Fruit fly (Drosophila melanogaster) whole organism, pupa: ENCODE results near the gene ApepP.

Source experiments
- CG10348 ChIP-seq: fragments of 200-800 bp; sonication (Bioruptor generic); IDR thresholded peaks from 2 replicates; pipeline ENCODE4 v1.3.6; 2022; ENCODE audit warnings: missing biosample characterization, missing genetic modification characterization
- CG12605 ChIP-seq: fragments of 200-800 bp; sonication (Bioruptor generic); IDR thresholded peaks from 2 replicates; pipeline ENCODE4 v1.3.6; 2022; ENCODE audit warnings: missing biosample characterization, missing genetic modification characterization
- CG13204 ChIP-seq: fragments of 200-800 bp; sonication (Bioruptor generic); optimal IDR thresholded peaks from 2 replicates; lab custom pipeline; 2018; ENCODE audit warnings: missing biosample characterization, mild to moderate bottlenecking, missing genetic modification characterization, moderate library complexity
- CG14655 ChIP-seq: fragments of 200-800 bp; sonication (Bioruptor generic); optimal IDR thresholded peaks from 3 replicates; lab custom pipeline; 2017; ENCODE audit warnings: mild to moderate bottlenecking, missing biosample characterization, missing genetic modification reagents, missing genetic modification characterization
- CG15710 ChIP-seq: fragments of 200-800 bp; sonication (Bioruptor generic); optimal IDR thresholded peaks from 2 replicates; lab custom pipeline; 2018; ENCODE audit warnings: missing biosample characterization, mild to moderate bottlenecking, missing genetic modification characterization, moderate library complexity
- CG17806 ChIP-seq: fragments of 200-800 bp; sonication (Bioruptor generic); optimal IDR thresholded peaks from 2 replicates; lab custom pipeline; 2018; ENCODE audit warnings: missing biosample characterization, mild to moderate bottlenecking, missing genetic modification characterization, moderate library complexity
- CG32121 ChIP-seq: fragments of 200-800 bp; sonication (Bioruptor generic); IDR thresholded peaks from 2 replicates; pipeline ENCODE4 v1.3.6; 2022; ENCODE audit warnings: missing biosample characterization, missing genetic modification characterization
- CG34367 ChIP-seq: fragments of 200-800 bp; sonication (Bioruptor generic); optimal IDR thresholded peaks from 2 replicates; lab custom pipeline; 2018; ENCODE audit warnings: missing biosample characterization, mild to moderate bottlenecking, missing genetic modification characterization
- CG4496 ChIP-seq: fragments of 200-800 bp; sonication (Bioruptor generic); IDR thresholded peaks from 3 replicates; pipeline ENCODE4 v1.3.6; 2022; ENCODE audit warnings: missing biosample characterization, missing genetic modification characterization
- CG8159 ChIP-seq: fragments of 200-800 bp; sonication (Bioruptor generic); optimal IDR thresholded peaks from 3 replicates; lab custom pipeline; 2018; ENCODE audit warnings: missing biosample characterization, mild to moderate bottlenecking, missing genetic modification characterization, moderate library complexity
- CG8301 ChIP-seq: fragments of 200-800 bp; sonication (Bioruptor generic); optimal IDR thresholded peaks from 2 replicates; lab custom pipeline; 2018; ENCODE audit warnings: missing biosample characterization, mild to moderate bottlenecking, missing genetic modification characterization
- CG9948 ChIP-seq: fragments of 200-800 bp; sonication (Bioruptor generic); optimal IDR thresholded peaks from 2 replicates; lab custom pipeline; 2018; ENCODE audit warnings: missing biosample characterization, mild to moderate bottlenecking, missing genetic modification characterization, moderate library complexity
- D1 ChIP-seq: fragments of 200-800 bp; sonication (Bioruptor generic); optimal IDR thresholded peaks from 2 replicates; lab custom pipeline; 2018; ENCODE audit warnings: missing biosample characterization, mild to moderate bottlenecking, missing genetic modification characterization, moderate library complexity
- EcR ChIP-seq: fragments of 200-800 bp; sonication (Bioruptor generic); optimal IDR thresholded peaks from 3 replicates; lab custom pipeline; 2019; ENCODE audit warnings: missing biosample characterization, missing genetic modification characterization, mild to moderate bottlenecking, moderate library complexity, missing genetic modification reagents
- Ets98B ChIP-seq: fragments of 200-800 bp; sonication (Bioruptor generic); IDR thresholded peaks from 2 replicates; pipeline ENCODE4 v1.3.6; 2022; ENCODE audit warnings: missing biosample characterization, missing genetic modification characterization
- Pif1A ChIP-seq: fragments of 200-800 bp; sonication (Bioruptor generic); optimal IDR thresholded peaks from 3 replicates; lab custom pipeline; 2016; ENCODE audit warnings: missing biosample characterization, missing genetic modification characterization
- Pif1B ChIP-seq: fragments of 200-800 bp; sonication (Bioruptor generic); optimal IDR thresholded peaks from 3 replicates; lab custom pipeline; 2016; ENCODE audit warnings: missing biosample characterization, missing genetic modification characterization
- Snoo ChIP-seq: fragments of 200-800 bp; sonication (Bioruptor generic); optimal IDR thresholded peaks from 3 replicates; lab custom pipeline; 2017; ENCODE audit warnings: missing biosample characterization, mild to moderate bottlenecking, missing genetic modification characterization, inconsistent platforms
- fd96Ca ChIP-seq: fragments of 200-800 bp; sonication (Bioruptor generic); IDR thresholded peaks from 3 replicates; pipeline ENCODE4 v1.3.6; 2022; ENCODE audit warnings: missing biosample characterization, missing genetic modification characterization
- gl ChIP-seq: fragments of 200-800 bp; sonication (Bioruptor generic); optimal IDR thresholded peaks from 2 replicates; lab custom pipeline; 2018; ENCODE audit warnings: missing biosample characterization, mild to moderate bottlenecking, missing genetic modification characterization
- rn ChIP-seq: fragments of 200-800 bp; sonication (Bioruptor generic); IDR thresholded peaks from 2 replicates; pipeline ENCODE4 v1.3.6; 2022; ENCODE audit warnings: missing biosample characterization, missing genetic modification characterization

ApepP gene

dm6 chr2L:16910177-16910576, at the start of gene ApepP:
TSS of gene ApepP (minus strand) at chr2L:16910418.
- no peak for TF ChIP-seq CG15710 (tag; lab: Kevin White, UChicago)

- TF ChIP-seq CG13204 (GFP tag; lab: Kevin White, UChicago) = no peak
- no peak for TF ChIP-seq CG8159 (tag; lab: Kevin White, UChicago)
- TF ChIP-seq CG32121 (GFP tag; lab: Robert Waterston, UW) = no peak
- no peak for TF ChIP-seq CG34367 (tag; lab: Kevin White, UChicago)
- no peak for TF ChIP-seq D1 (tag; lab: Kevin White, UChicago)
- no peak for TF ChIP-seq Pif1B (GFP tag; lab: Kevin White, UChicago)
- TF ChIP-seq CG8301 = no peak
- TF ChIP-seq gl (tag; lab: Kevin White, UChicago) = no peak
- TF ChIP-seq CG12605 (GFP tag; lab: Robert Waterston, UW) = no peak
- no peak for TF ChIP-seq Snoo
- TF ChIP-seq Pif1A (GFP tag; lab: Kevin White, UChicago) = no peak
- TF ChIP-seq CG15710 (tag; lab: Kevin White, UChicago) = no peak
- no peak for TF ChIP-seq CG14655 (GFP tag; lab: Kevin White, UChicago)
- TF ChIP-seq CG10348 (GFP tag; lab: Robert Waterston, UW) = no peak
- no peak for TF ChIP-seq rn (GFP tag; lab: Robert Waterston, UW)
- TF ChIP-seq Ets98B (GFP tag; lab: Robert Waterston, UW) = no peak
- TF ChIP-seq fd96Ca (GFP tag; lab: Robert Waterston, UW) = no peak
- TF ChIP-seq CG4496 = no peak
- TF ChIP-seq EcR (GFP tag; lab: Kevin White, UChicago) = no peak
- no peak for TF ChIP-seq CG17806 (tag; lab: Kevin White, UChicago)
These were observed 11.6 kb upstream of the ApepP start for dm6 chr2L:16921825-16922224.

DNA sequence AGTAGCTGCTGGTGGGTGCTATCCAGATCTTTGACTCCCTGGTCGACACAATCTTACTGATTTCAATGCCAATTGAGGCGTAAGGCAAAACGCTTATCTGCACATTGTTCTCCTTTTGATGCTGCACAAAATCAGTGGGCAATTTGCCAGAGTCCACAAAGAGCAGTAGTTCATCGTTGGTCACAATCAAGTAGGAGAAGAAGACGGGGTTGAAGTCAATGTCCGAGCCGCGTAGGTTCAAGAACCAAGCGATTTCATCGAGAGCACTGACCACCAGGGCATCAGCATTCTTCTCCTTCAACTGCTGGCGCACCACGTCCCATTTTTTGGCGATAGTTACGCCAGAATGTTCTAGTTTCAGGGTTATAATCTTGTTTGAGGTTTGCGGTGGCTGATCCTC, 928 bp downstream of the ApepP start:
- TF ChIP-seq fd96Ca (GFP tag; lab: Robert Waterston, UW) = no peak
- peak; percentile 90 for TF ChIP-seq EcR (GFP tag; lab: Kevin White, UChicago)

DNA sequence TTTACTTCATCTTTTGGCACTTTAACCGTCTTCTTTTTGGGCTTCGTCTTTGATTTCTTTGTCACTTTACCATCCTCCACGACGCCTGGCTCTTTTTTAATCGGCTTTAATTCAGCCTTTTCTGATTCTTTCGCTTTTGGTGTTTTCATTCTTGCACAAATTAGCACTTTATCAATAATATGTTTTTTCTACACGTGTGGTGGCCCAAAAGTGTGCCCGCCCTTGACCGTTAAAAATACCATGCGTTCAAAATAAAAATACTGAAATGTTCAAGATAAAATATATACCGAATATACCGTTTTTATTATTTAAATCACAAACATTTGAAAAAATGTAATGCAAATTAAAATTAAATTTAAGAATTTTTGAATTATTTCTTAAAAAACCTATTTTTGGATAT, 8.2 kb downstream of the ApepP start, which contains the start of gene CG12288:
CG12288 (minus strand) TSS at position 216 of the 400 bp plus-strand sequence.
- TF ChIP-seq CG8159 (tag; lab: Kevin White, UChicago) = no peak
- TF ChIP-seq CG9948 = no peak
- no peak for TF ChIP-seq CG13204 (GFP tag; lab: Kevin White, UChicago)
- no peak for TF ChIP-seq CG4496
- no peak for TF ChIP-seq D1 (tag; lab: Kevin White, UChicago)
- no peak for TF ChIP-seq CG32121 (GFP tag; lab: Robert Waterston, UW)
- TF ChIP-seq CG34367 (tag; lab: Kevin White, UChicago) = no peak
- TF ChIP-seq EcR (GFP tag; lab: Kevin White, UChicago) = no peak
- no peak for TF ChIP-seq CG14655 (GFP tag; lab: Kevin White, UChicago)
- no peak for TF ChIP-seq gl (tag; lab: Kevin White, UChicago)
- TF ChIP-seq Pif1A (GFP tag; lab: Kevin White, UChicago) = no peak
- TF ChIP-seq rn (GFP tag; lab: Robert Waterston, UW) = no peak
- TF ChIP-seq CG15710 (tag; lab: Kevin White, UChicago) = no peak
- no peak for TF ChIP-seq CG12605 (GFP tag; lab: Robert Waterston, UW)
- TF ChIP-seq Pif1B (GFP tag; lab: Kevin White, UChicago) = no peak
- no peak for TF ChIP-seq Ets98B (GFP tag; lab: Robert Waterston, UW)
- TF ChIP-seq, all 21 proteins: peak for 0

DNA sequence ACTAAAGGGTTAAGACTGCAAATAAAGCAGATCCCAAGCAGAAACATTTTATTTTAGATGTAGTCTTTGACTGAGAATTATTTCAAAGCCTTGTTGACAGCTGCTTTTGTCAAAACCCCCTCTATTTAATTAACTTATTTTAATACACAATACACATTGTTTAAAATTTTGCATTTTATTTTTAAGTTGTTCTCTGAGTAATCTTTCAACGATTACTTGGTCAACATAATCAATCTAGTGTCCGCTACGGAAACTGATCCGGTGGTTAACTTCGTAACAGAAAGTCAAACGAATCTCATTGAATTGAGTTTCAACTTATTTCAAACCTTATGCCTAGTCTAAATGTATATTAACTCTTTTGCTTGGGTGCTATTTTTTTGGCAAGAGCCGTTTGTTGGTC, 9.8 kb downstream of the ApepP start, which contains the start of gene CG31805:
CG31805 (minus strand) TSS at position 101 of the 400 bp plus-strand sequence.
- no peak for TF ChIP-seq CG34367 (tag; lab: Kevin White, UChicago)
- TF ChIP-seq CG9948 = no peak
- TF ChIP-seq CG13204 (GFP tag; lab: Kevin White, UChicago) = no peak
- TF ChIP-seq CG4496 = no peak
- no peak for TF ChIP-seq rn (GFP tag; lab: Robert Waterston, UW)
- TF ChIP-seq CG8159 (tag; lab: Kevin White, UChicago) = no peak
- TF ChIP-seq CG17806 (tag; lab: Kevin White, UChicago) = no peak
- TF ChIP-seq CG12605 (GFP tag; lab: Robert Waterston, UW) = no peak
- TF ChIP-seq D1 (tag; lab: Kevin White, UChicago) = no peak
- TF ChIP-seq CG14655 (GFP tag; lab: Kevin White, UChicago) = no peak

- no peak for TF ChIP-seq gl (tag; lab: Kevin White, UChicago)
- no peak for TF ChIP-seq CG9948
- TF ChIP-seq CG15710 (tag; lab: Kevin White, UChicago) = no peak
- no peak for TF ChIP-seq CG10348 (GFP tag; lab: Robert Waterston, UW)
- TF ChIP-seq CG13204 (GFP tag; lab: Kevin White, UChicago) = no peak
- no peak for TF ChIP-seq EcR (GFP tag; lab: Kevin White, UChicago)
These were observed 20.6 kb downstream of the ApepP start, which contains the start of gene CG42556 for dm6 chr2L:16889608-16890007. TSS of gene CG42556 (plus strand) at chr2L:16889908.
